Worm (Caenorhabditis elegans): Measurements from ENCODE around the gene K08H10.6.

K08H10.6 gene

ce11 chrV:9970119-9970518, 25.6 kb downstream of the K08H10.6 start (continued):
- peak; percentile 85 for TF ChIP-seq sdc-2 (tag; optimal IDR thresholded peaks at IDR 0.05)
- peak; percentile 94 for TF ChIP-seq ceh-6 (GFP tag; optimal IDR thresholded peaks at IDR 0.05)
- peak; percentile 74 for TF ChIP-seq zip-5 (tag; optimal IDR thresholded peaks at IDR 0.05)
- peak; percentile 87 for TF ChIP-seq ceh-45 (GFP tag; IDR thresholded peaks at IDR 0.05)
- peak; percentile 78 for TF ChIP-seq ceh-48 (tag; optimal IDR thresholded peaks at IDR 0.05)
- peak; percentile 97 for TF ChIP-seq gmeb-2 (tag; optimal IDR thresholded peaks at IDR 0.05)
- TF ChIP-seq ztf-16 (tag; optimal IDR thresholded peaks at IDR 0.05), result peak; percentile 95
- peak; percentile 93 for TF ChIP-seq elt-2 (tag; optimal IDR thresholded peaks at IDR 0.05)
- TF ChIP-seq ref-2 (tag; optimal IDR thresholded peaks at IDR 0.05), result peak; percentile 83
- no peak for TF ChIP-seq pax-1 (tag; optimal IDR thresholded peaks at IDR 0.05)
- peak; percentile 96 for TF ChIP-seq ttx-3 (tag; optimal IDR thresholded peaks at IDR 0.05)
- TF ChIP-seq npax-4 (tag; optimal IDR thresholded peaks at IDR 0.05), result peak; percentile 90
- peak; percentile 91 for TF ChIP-seq che-1 (tag; optimal IDR thresholded peaks at IDR 0.05)
- peak; percentile 71 for TF ChIP-seq ets-4 (tag; optimal IDR thresholded peaks at IDR 0.05)
- TF ChIP-seq pat-9 (tag; optimal IDR thresholded peaks at IDR 0.05), result peak; percentile 95
- peak; percentile 43 for TF ChIP-seq odd-2 (tag; optimal IDR thresholded peaks at IDR 0.05)
- TF ChIP-seq unc-86 (tag; optimal IDR thresholded peaks at IDR 0.05), result peak; percentile 95

ce11 chrV:9965891-9966290, 29.8 kb downstream of the K08H10.6 start:
- TF ChIP-seq unc-42 (tag; optimal IDR thresholded peaks at IDR 0.05) (peak; percentile 4), ceh-9 (tag; optimal IDR thresholded peaks at IDR 0.05) (no peak)

- TF ChIP-seq ceh-31 (tag; optimal IDR thresholded peaks at IDR 0.05) (peak; percentile 28), hlh-6 (tag; optimal IDR thresholded peaks at IDR 0.05) (peak; percentile 48), ref-2 (tag; optimal IDR thresholded peaks at IDR 0.05) (peak; percentile 16), unc-42 (tag; optimal IDR thresholded peaks at IDR 0.05) (peak; percentile 21), ztf-16 (tag; optimal IDR thresholded peaks at IDR 0.05) (no peak), ceh-14 (tag; optimal IDR thresholded peaks at IDR 0.05) (peak; percentile 26)
These were observed 31.4 kb downstream of the K08H10.6 start for ce11 chrV:9964152-9964785.

DNA sequence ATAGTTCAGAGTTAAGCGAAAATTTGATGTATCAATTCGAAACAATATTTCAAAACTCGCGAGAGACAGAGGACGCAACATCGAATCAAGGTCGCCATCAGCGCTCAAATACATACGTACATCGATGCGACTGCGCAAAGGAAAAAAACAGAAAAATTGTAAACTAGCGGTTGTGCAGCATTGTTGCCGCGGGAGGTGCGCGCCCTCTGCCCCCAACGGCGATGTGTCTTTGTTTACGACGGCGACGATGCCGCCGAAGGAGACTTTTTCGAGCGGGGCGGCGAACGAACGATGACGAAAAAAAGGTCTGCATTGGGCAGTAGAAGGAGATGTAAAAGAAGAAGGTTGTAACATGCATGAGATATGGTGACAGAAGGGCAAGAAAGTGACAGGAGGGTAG, 32.8 kb downstream of the K08H10.6 start:
- TF ChIP-seq hlh-30 (tag; optimal IDR thresholded peaks at IDR 0.05; ENCODE audit: insufficient read depth) (no peak), mec-3 (tag; optimal IDR thresholded peaks at IDR 0.05; ENCODE audit: borderline replicate concordance) (no peak), ceh-45 (GFP tag; IDR thresholded peaks at IDR 0.05) (no peak)

- no peak for TF ChIP-seq ceh-45 (GFP tag; IDR thresholded peaks at IDR 0.05)
These were observed 33.3 kb downstream of the K08H10.6 start, which contains the start of gene madf-4 for ce11 chrV:9962394-9962793. Gene madf-4 (minus strand): TSS chrV:9962494.

DNA sequence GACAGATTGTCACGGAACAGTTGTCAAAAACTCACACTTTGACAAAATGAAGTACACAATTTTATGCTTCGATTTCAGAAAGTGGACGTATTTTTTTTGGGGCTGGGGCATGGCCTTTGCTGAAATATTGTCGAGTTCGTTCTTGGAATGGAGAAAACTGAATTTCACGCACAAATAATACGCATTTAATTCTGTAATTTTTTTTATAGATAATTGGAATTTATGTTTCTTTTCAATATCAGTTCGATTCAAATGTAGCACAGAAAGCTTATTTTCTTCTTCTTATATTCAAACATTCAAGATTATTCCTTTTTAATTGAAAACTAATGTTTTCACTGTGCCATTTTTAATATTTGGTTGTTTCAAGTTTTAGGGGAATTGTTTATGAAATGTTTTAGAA, 35.3 kb downstream of the K08H10.6 start, which contains the start of gene T07C12.10:
T07C12.10 (minus strand) TSS at position 101 of the 400 bp plus-strand sequence.
- TF ChIP-seq pros-1 (tag; optimal IDR thresholded peaks at IDR 0.05) (no peak), ttx-3 (tag; optimal IDR thresholded peaks at IDR 0.05) (no peak), fkh-10 (GFP tag; optimal IDR thresholded peaks at IDR 0.05) (no peak), gmeb-2 (tag; optimal IDR thresholded peaks at IDR 0.05) (no peak), C38D4.7 (GFP tag; optimal IDR thresholded peaks at IDR 0.05) (no peak), ets-4 (tag; optimal IDR thresholded peaks at IDR 0.05) (no peak), F13H6.1 (tag; optimal IDR thresholded peaks at IDR 0.05) (no peak), ceh-30 (tag; optimal IDR thresholded peaks at IDR 0.05) (no peak), K02D7.2 (tag; optimal IDR thresholded peaks at IDR 0.05) (no peak), unc-3 (GFP tag; conservative IDR thresholded peaks at IDR 0.05) (no peak), unc-3 (tag; optimal IDR thresholded peaks at IDR 0.05) (no peak), odd-2 (tag; optimal IDR thresholded peaks at IDR 0.05) (no peak)

Measured in whole organism, late embryonic.